Worm (Caenorhabditis elegans): ENCODE measurements around the gene srsy-2.
A peak's percentile ranks its signal among the peaks of the same experiment; 100 is the strongest.

Gene srsy-2

ce11 chrII:6260684-6261083 lies 33.8 kb upstream of the srsy-2 start, which contains the start of gene nmgp-1 (continued):
- TF ChIP-seq spr-3 (GFP tag; optimal IDR thresholded peaks at IDR 0.05) = no peak

- TF ChIP-seq daf-8 (GFP tag; IDR thresholded peaks at IDR 0.05) (no peak), fkh-10 (GFP tag; optimal IDR thresholded peaks at IDR 0.05) (no peak), rbr-2 (tag; optimal IDR thresholded peaks at IDR 0.05) (no peak), nhr-28 (tag; optimal IDR thresholded peaks at IDR 0.05) (peak; percentile 92), F10B5.3 (tag; optimal IDR thresholded peaks at IDR 0.05) (no peak), nhr-48 (tag; optimal IDR thresholded peaks at IDR 0.05) (no peak), mxl-3 (GFP tag; optimal IDR thresholded peaks at IDR 0.05) (no peak), nhr-77 (tag; optimal IDR thresholded peaks at IDR 0.05) (peak; percentile 9), pqm-1 (tag; optimal IDR thresholded peaks at IDR 0.05) (peak; percentile 76), daf-16 (GFP tag; optimal IDR thresholded peaks at IDR 0.05) (no peak), daf-16 (tag; optimal IDR thresholded peaks at IDR 0.05) (peak; percentile 90)
Observed at ce11 chrII:6259867-6260266, 33.0 kb upstream of the srsy-2 start, which contains the start of gene F13H8.11. Gene F13H8.11, minus strand, starts transcription at chrII:6260021.

ce11 chrII:6257220-6257877 lies 30.5 kb upstream of the srsy-2 start:
- TF ChIP-seq Y105C5A.15 (GFP tag; IDR thresholded peaks at IDR 0.05) = no peak
- no peak for TF ChIP-seq pqm-1 (tag; optimal IDR thresholded peaks at IDR 0.05)
- TF ChIP-seq nhr-28 (tag; optimal IDR thresholded peaks at IDR 0.05) = peak; percentile 97

- TF ChIP-seq ceh-20 (GFP tag; IDR thresholded peaks at IDR 0.05) = no peak
- no peak for TF ChIP-seq fos-1 (tag; optimal IDR thresholded peaks at IDR 0.05)
- TF ChIP-seq pha-4 (GFP tag; IDR thresholded peaks at IDR 0.05) = no peak
- TF ChIP-seq pha-4 (tag; optimal IDR thresholded peaks at IDR 0.05) = no peak
- no peak for TF ChIP-seq ceh-44 (GFP tag; IDR thresholded peaks at IDR 0.05)
- no peak for TF ChIP-seq mdl-1 (tag; optimal IDR thresholded peaks at IDR 0.05)
- no peak for TF ChIP-seq T20F7.1 (GFP tag; optimal IDR thresholded peaks at IDR 0.05)
- no peak for TF ChIP-seq lin-1 (GFP tag; IDR thresholded peaks at IDR 0.05)
- no peak for TF ChIP-seq mes-2 (tag; optimal IDR thresholded peaks at IDR 0.05; ENCODE audit: poor library complexity, severe bottlenecking)
- TF ChIP-seq fkh-10 (GFP tag; optimal IDR thresholded peaks at IDR 0.05) = no peak
- TF ChIP-seq lin-15B (tag; optimal IDR thresholded peaks at IDR 0.05) = no peak
- TF ChIP-seq egl-43 (GFP tag; IDR thresholded peaks at IDR 0.05) = no peak
- TF ChIP-seq mxl-3 (GFP tag; optimal IDR thresholded peaks at IDR 0.05) = no peak
- no peak for TF ChIP-seq zip-2 (tag; optimal IDR thresholded peaks at IDR 0.05)
- no peak for TF ChIP-seq Y48G9A.11 (GFP tag; IDR thresholded peaks at IDR 0.05)
- TF ChIP-seq madf-9 (GFP tag; conservative IDR thresholded peaks at IDR 0.05) = no peak
- TF ChIP-seq F44E2.7 (GFP tag; IDR thresholded peaks at IDR 0.05) = no peak
- no peak for TF ChIP-seq F10B5.3 (tag; optimal IDR thresholded peaks at IDR 0.05)
- TF ChIP-seq ztf-7 (tag; optimal IDR thresholded peaks at IDR 0.05) = no peak
- no peak for TF ChIP-seq D1046.2 (GFP tag; IDR thresholded peaks at IDR 0.05)
Observed at ce11 chrII:6256024-6256423, 29.1 kb upstream of the srsy-2 start, which contains the start of gene F13H8.5. Gene F13H8.5, minus strand, starts transcription at chrII:6256124.

- TF ChIP-seq lir-3 (tag; optimal IDR thresholded peaks at IDR 0.05) (no peak), skn-1 (tag; optimal IDR thresholded peaks at IDR 0.05) (no peak), mdt-29 (GFP tag; IDR thresholded peaks at IDR 0.05) (0 out of 2 replicates have a peak, but pooled peaks have one; percentile 25), F26F4.8 (GFP tag; conservative IDR thresholded peaks at IDR 0.05) (no peak), spr-3 (GFP tag; optimal IDR thresholded peaks at IDR 0.05) (no peak), ceh-28 (tag; optimal IDR thresholded peaks at IDR 0.05) (no peak), mxl-2 (GFP tag; conservative IDR thresholded peaks at IDR 0.05) (no peak), T20F7.1 (GFP tag; optimal IDR thresholded peaks at IDR 0.05) (no peak), F10B5.3 (tag; optimal IDR thresholded peaks at IDR 0.05) (no peak), ztf-11 (tag; optimal IDR thresholded peaks at IDR 0.05) (no peak), zip-2 (tag; optimal IDR thresholded peaks at IDR 0.05) (no peak), php-3 (GFP tag; IDR thresholded peaks at IDR 0.05) (no peak), ZK337.2 (GFP tag; IDR thresholded peaks at IDR 0.05) (no peak), zip-11 (GFP tag; IDR thresholded peaks at IDR 0.05) (no peak), nhr-111 (GFP tag; optimal IDR thresholded peaks at IDR 0.05) (no peak), Y5F2A.4 (GFP tag; optimal IDR thresholded peaks at IDR 0.05) (no peak), hlh-30 (tag; optimal IDR thresholded peaks at IDR 0.05; ENCODE audit: insufficient read depth) (no peak), madf-9 (GFP tag; conservative IDR thresholded peaks at IDR 0.05) (no peak), jun-1 (tag; optimal IDR thresholded peaks at IDR 0.05) (no peak), Y75B8A.6 (GFP tag; IDR thresholded peaks at IDR 0.05) (no peak)
Observed at ce11 chrII:6252707-6253106, 25.8 kb upstream of the srsy-2 start.
